Fruit fly (Drosophila melanogaster) whole organism: ENCODE results near the gene CG43638.

ENCODE experiments used
- CG8478 ChIP-seq: fragments of >200 bp; optimal IDR thresholded peaks from 2 replicates; lab custom pipeline; 2018; ENCODE audit warnings: inconsistent platforms
- EcR ChIP-seq, 2 experiments: fragments of >200 bp; optimal IDR thresholded peaks; 2 replicates each; lab custom pipeline; 2017; ENCODE audit warnings: missing biosample characterization in 2 of 2, missing genetic modification characterization in 2 of 2, missing genetic modification reagents in 2 of 2
- pan ChIP-seq: fragments of >200 bp; optimal IDR thresholded peaks from 2 replicates; lab custom pipeline; 2017
- usp ChIP-seq: fragments of >200 bp; optimal IDR thresholded peaks from 2 replicates; lab custom pipeline; 2017; ENCODE audit warnings: missing biosample characterization, missing genetic modification characterization, mixed read lengths

DNA sequence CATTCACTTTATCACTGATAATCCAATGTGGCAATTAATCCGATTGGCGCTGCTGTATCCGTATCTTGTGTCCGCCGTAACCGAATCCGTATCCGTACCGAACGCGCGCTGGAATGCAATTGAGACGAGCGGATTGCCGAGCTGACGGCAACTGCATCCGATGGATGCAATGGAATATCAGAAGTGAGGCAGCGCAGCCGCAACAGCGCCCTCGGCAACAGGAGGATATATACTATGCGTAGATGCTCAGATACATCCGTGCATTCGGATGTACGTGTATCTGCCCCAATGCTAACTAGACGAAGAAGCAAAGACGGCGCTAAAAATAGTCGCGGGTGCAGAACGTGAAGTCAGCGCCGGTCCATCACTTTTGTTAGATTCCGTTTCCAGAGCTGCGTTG is 20.4 kb downstream of the CG43638 start, which contains the start of gene rols:
- TF ChIP-seq pan (lab: Kevin White, UChicago), result no peak
- TF ChIP-seq CG8478 (lab: Kevin White, UChicago), result no peak
- no peak for TF ChIP-seq usp
- TF ChIP-seq EcR (GFP tag; optimal IDR thresholded peaks at IDR 0.05; lab: Kevin White, UChicago), result no peak
